Fruit fly (Drosophila melanogaster) whole organism, embryonic: ENCODE data around the gene CG6168.

Experiments
- Antp ChIP-seq: fragments of 200-800 bp; sonication (Bioruptor generic); optimal IDR thresholded peaks from 3 replicates; lab custom pipeline; 2016; ENCODE audit warnings: missing biosample characterization, missing genetic modification characterization
- CG10462 ChIP-seq: fragments of 200-800 bp; sonication (Bioruptor generic); optimal IDR thresholded peaks from 2 replicates; lab custom pipeline; 2016; ENCODE audit warnings: missing biosample characterization, missing genetic modification characterization
- CG10543 ChIP-seq: fragments of 200-800 bp; sonication (Bioruptor generic); optimal IDR thresholded peaks from 3 replicates; lab custom pipeline; 2017; ENCODE audit warnings: missing biosample characterization, mild to moderate bottlenecking, missing genetic modification characterization, moderate library complexity
- CG11696 ChIP-seq: fragments of 200-800 bp; sonication (Bioruptor generic); IDR thresholded peaks from 2 replicates; pipeline ENCODE4 v1.3.6; 2022; ENCODE audit warnings: missing biosample characterization, missing genetic modification characterization
- CG11723 ChIP-seq: fragments of 200-800 bp; sonication (Bioruptor generic); optimal IDR thresholded peaks from 2 replicates; lab custom pipeline; 2017; ENCODE audit warnings: missing biosample characterization, mild to moderate bottlenecking, missing genetic modification characterization
- CG12155 ChIP-seq: fragments of 200-800 bp; sonication (Bioruptor generic); optimal IDR thresholded peaks from 3 replicates; lab custom pipeline; 2016; ENCODE audit warnings: missing biosample characterization, missing genetic modification characterization
- CG15479 ChIP-seq: fragments of 200-800 bp; sonication (Bioruptor generic); optimal IDR thresholded peaks from 3 replicates; lab custom pipeline; 2019; ENCODE audit warnings: missing biosample characterization, mild to moderate bottlenecking, missing genetic modification characterization, moderate library complexity
- CG15696 ChIP-seq: fragments of 200-800 bp; sonication (Bioruptor generic); optimal IDR thresholded peaks from 2 replicates; lab custom pipeline; 2019; ENCODE audit warnings: missing biosample characterization, mild to moderate bottlenecking, missing genetic modification characterization, moderate library complexity
- CG30403 ChIP-seq: fragments of 200-800 bp; sonication (Bioruptor generic); optimal IDR thresholded peaks from 3 replicates; lab custom pipeline; 2016; ENCODE audit warnings: missing biosample characterization, missing genetic modification characterization
- CG3847 ChIP-seq: fragments of 200-800 bp; sonication (Bioruptor generic); IDR thresholded peaks from 2 replicates; pipeline ENCODE4 v1.3.6; 2022; ENCODE audit warnings: missing biosample characterization, missing genetic modification characterization
- CG4282 ChIP-seq: fragments of 200-800 bp; sonication (Bioruptor generic); optimal IDR thresholded peaks from 2 replicates; lab custom pipeline; 2016; ENCODE audit warnings: missing biosample characterization, missing genetic modification characterization
- CG4328 ChIP-seq: fragments of 200-800 bp; sonication (Bioruptor generic); optimal IDR thresholded peaks from 3 replicates; lab custom pipeline; 2017; ENCODE audit warnings: missing biosample characterization, missing genetic modification reagents, missing genetic modification characterization
- CG4360 ChIP-seq: fragments of 200-800 bp; sonication (Bioruptor generic); IDR thresholded peaks from 2 replicates; pipeline ENCODE4 v1.3.6; 2022; ENCODE audit warnings: missing biosample characterization, missing genetic modification characterization
- CG4854 ChIP-seq: fragments of 200-800 bp; sonication (Bioruptor generic); optimal IDR thresholded peaks from 2 replicates; lab custom pipeline; 2016; ENCODE audit warnings: missing biosample characterization, missing genetic modification characterization, inconsistent platforms
- CG6765 ChIP-seq: fragments of 200-800 bp; sonication (Bioruptor generic); optimal IDR thresholded peaks from 3 replicates; lab custom pipeline; 2017; ENCODE audit warnings: missing biosample characterization, mild to moderate bottlenecking, missing genetic modification characterization
- CG7987 ChIP-seq: fragments of 200-800 bp; sonication (Bioruptor generic); optimal IDR thresholded peaks from 2 replicates; lab custom pipeline; 2018; ENCODE audit warnings: missing biosample characterization, mild to moderate bottlenecking, missing genetic modification characterization, moderate library complexity
- CG8924 ChIP-seq: fragments of 200-800 bp; optimal IDR thresholded peaks from 3 replicates; lab custom pipeline; 2019; ENCODE audit warnings: missing biosample characterization, mild to moderate bottlenecking, missing genetic modification characterization, moderate library complexity
- CHES-1-like ChIP-seq: fragments of 200-800 bp; sonication (Bioruptor generic); optimal IDR thresholded peaks from 2 replicates; lab custom pipeline; 2016; ENCODE audit warnings: missing biosample characterization, missing genetic modification characterization
- HHEX ChIP-seq: fragments of 200-800 bp; sonication (Bioruptor generic); optimal IDR thresholded peaks from 3 replicates; lab custom pipeline; 2017; ENCODE audit warnings: missing biosample characterization, mild to moderate bottlenecking, missing genetic modification characterization, missing genetic modification reagents
- HmgD ChIP-seq: fragments of 200-800 bp; sonication (Bioruptor generic); optimal IDR thresholded peaks from 3 replicates; lab custom pipeline; 2016; ENCODE audit warnings: missing biosample characterization, missing genetic modification characterization
- Hr51 ChIP-seq, 2 experiments: fragments of 200-800 bp; sonication (Bioruptor generic); optimal IDR thresholded peaks; 2 replicates in 1 of 2; 3 replicates in 1 of 2; lab custom pipeline; 2016 to 2018; ENCODE audit warnings: missing biosample characterization in 2 of 2, missing genetic modification characterization in 2 of 2, mild to moderate bottlenecking in 1 of 2, moderate library complexity in 1 of 2
- Mrtf ChIP-seq: fragments of 200-800 bp; sonication (Bioruptor generic); IDR thresholded peaks from 3 replicates; pipeline ENCODE4 v1.3.6; 2022; ENCODE audit warnings: missing biosample characterization, missing genetic modification characterization
- Oli ChIP-seq: fragments of 200-800 bp; sonication (Bioruptor generic); optimal IDR thresholded peaks from 2 replicates; lab custom pipeline; 2018; ENCODE audit warnings: missing biosample characterization, mild to moderate bottlenecking, missing genetic modification characterization, moderate library complexity
- Opbp ChIP-seq: fragments of 200-800 bp; sonication (Bioruptor generic); IDR thresholded peaks from 3 replicates; pipeline ENCODE4 v1.3.6; 2022; ENCODE audit warnings: missing biosample characterization, missing genetic modification characterization; ENCODE audit not compliant: partially characterized antibody
- PHDP ChIP-seq: fragments of 200-800 bp; sonication (Bioruptor generic); optimal IDR thresholded peaks from 3 replicates; lab custom pipeline; 2018; ENCODE audit warnings: missing biosample characterization, mild to moderate bottlenecking, missing genetic modification characterization, moderate library complexity
- Sox100B ChIP-seq: fragments of 200-800 bp; sonication (Bioruptor generic); optimal IDR thresholded peaks from 3 replicates; lab custom pipeline; 2018; ENCODE audit warnings: missing biosample characterization, mild to moderate bottlenecking, missing genetic modification characterization
- Xbp1 ChIP-seq: fragments of 200-800 bp; sonication (Bioruptor generic); optimal IDR thresholded peaks from 3 replicates; lab custom pipeline; 2016; ENCODE audit warnings: missing biosample characterization, mild to moderate bottlenecking, missing genetic modification characterization
- Xrp1 ChIP-seq: fragments of 200-800 bp; sonication (Bioruptor generic); IDR thresholded peaks from 2 replicates; pipeline ENCODE4 v1.3.6; 2022; ENCODE audit warnings: missing biosample characterization, missing genetic modification characterization
- ab ChIP-seq: fragments of 200-800 bp; sonication (Bioruptor generic); optimal IDR thresholded peaks from 2 replicates; lab custom pipeline; 2016; ENCODE audit warnings: missing biosample characterization, missing genetic modification characterization
- al ChIP-seq: fragments of 200-800 bp; sonication (Bioruptor generic); IDR thresholded peaks from 2 replicates; pipeline ENCODE4 v1.3.6; 2022; ENCODE audit warnings: missing biosample characterization, missing genetic modification characterization
- bsh ChIP-seq, 2 experiments: fragments of 200-800 bp; sonication (Bioruptor generic); optimal IDR thresholded peaks; 2 replicates each; lab custom pipeline; 2017 to 2018; ENCODE audit warnings: mild to moderate bottlenecking in 2 of 2, missing biosample characterization in 2 of 2, missing genetic modification characterization in 2 of 2, moderate library complexity in 1 of 2
- caup ChIP-seq: fragments of 200-800 bp; sonication (Bioruptor generic); optimal IDR thresholded peaks from 3 replicates; lab custom pipeline; 2017; ENCODE audit warnings: missing biosample characterization, mild to moderate bottlenecking, missing genetic modification characterization, moderate library complexity; ENCODE audit not compliant: severe bottlenecking
- dati ChIP-seq: fragments of 200-800 bp; sonication (Bioruptor generic); IDR thresholded peaks from 2 replicates; pipeline ENCODE4 v1.3.6; 2022; ENCODE audit warnings: missing biosample characterization, missing genetic modification characterization
- ems ChIP-seq: fragments of 200-800 bp; sonication (Bioruptor generic); optimal IDR thresholded peaks from 3 replicates; lab custom pipeline; 2016; ENCODE audit warnings: missing biosample characterization, missing genetic modification characterization
- fd96Cb ChIP-seq: fragments of 200-800 bp; sonication (Bioruptor generic); optimal IDR thresholded peaks from 2 replicates; lab custom pipeline; 2018; ENCODE audit warnings: missing biosample characterization, mild to moderate bottlenecking, missing genetic modification characterization, moderate library complexity
- grau ChIP-seq: fragments of 200-800 bp; optimal IDR thresholded peaks from 3 replicates; lab custom pipeline; 2019; ENCODE audit warnings: missing biosample characterization, mild to moderate bottlenecking, missing genetic modification characterization, moderate library complexity
- kay ChIP-seq: fragments of 200-800 bp; sonication (Bioruptor generic); optimal IDR thresholded peaks from 2 replicates; lab custom pipeline; 2016; ENCODE audit warnings: missing biosample characterization, missing genetic modification characterization
- lilli ChIP-seq: fragments of 200-800 bp; sonication (Bioruptor generic); optimal IDR thresholded peaks from 3 replicates; lab custom pipeline; 2016; ENCODE audit warnings: missing biosample characterization, missing genetic modification characterization
- nmo ChIP-seq: fragments of 200-800 bp; sonication (Bioruptor generic); optimal IDR thresholded peaks from 2 replicates; lab custom pipeline; 2018; ENCODE audit warnings: missing biosample characterization, mild to moderate bottlenecking, missing genetic modification characterization, moderate library complexity
- pho ChIP-seq: fragments of 200-800 bp; sonication (Bioruptor generic); optimal IDR thresholded peaks from 2 replicates; lab custom pipeline; 2016; ENCODE audit warnings: missing biosample characterization, missing genetic modification characterization
- phol ChIP-seq: fragments of 200-800 bp; sonication (Bioruptor generic); optimal IDR thresholded peaks from 3 replicates; lab custom pipeline; 2018; ENCODE audit warnings: missing biosample characterization, mild to moderate bottlenecking, missing genetic modification characterization, moderate library complexity
- pzg ChIP-seq: fragments of 200-800 bp; sonication (Bioruptor generic); optimal IDR thresholded peaks from 3 replicates; lab custom pipeline; 2018; ENCODE audit warnings: missing biosample characterization, mild to moderate bottlenecking, missing genetic modification characterization, moderate library complexity
- ro ChIP-seq: fragments of 200-800 bp; sonication (Bioruptor generic); IDR thresholded peaks from 2 replicates; pipeline ENCODE4 v1.3.6; 2022; ENCODE audit warnings: missing biosample characterization, missing genetic modification characterization
- sens ChIP-seq: fragments of 200-800 bp; sonication (Bioruptor generic); peaks from one replicate; lab custom pipeline; 2016; ENCODE audit warnings: missing biosample characterization, missing genetic modification characterization
- so ChIP-seq: fragments of 200-800 bp; sonication (Bioruptor generic); IDR thresholded peaks from 3 replicates; pipeline ENCODE4 v1.3.6; 2022; ENCODE audit warnings: missing biosample characterization, missing genetic modification characterization
- stwl ChIP-seq: fragments of 200-800 bp; sonication (Bioruptor generic); optimal IDR thresholded peaks from 3 replicates; lab custom pipeline; 2018; ENCODE audit warnings: missing biosample characterization, mild to moderate bottlenecking, missing genetic modification characterization, moderate library complexity
- tio ChIP-seq: fragments of 200-800 bp; sonication (Bioruptor generic); optimal IDR thresholded peaks from 2 replicates; lab custom pipeline; 2017; ENCODE audit warnings: missing biosample characterization, missing genetic modification characterization, inconsistent platforms
- twi ChIP-seq: fragments of 200-800 bp; optimal IDR thresholded peaks from 2 replicates; lab custom pipeline; 2019; ENCODE audit warnings: missing biosample characterization, mild to moderate bottlenecking, missing genetic modification characterization, moderate library complexity
- zf30C ChIP-seq: fragments of 200-800 bp; sonication (Bioruptor generic); optimal IDR thresholded peaks from 3 replicates; lab custom pipeline; 2018; ENCODE audit warnings: missing biosample characterization, mild to moderate bottlenecking, missing genetic modification characterization

Gene CG6168

DNA sequence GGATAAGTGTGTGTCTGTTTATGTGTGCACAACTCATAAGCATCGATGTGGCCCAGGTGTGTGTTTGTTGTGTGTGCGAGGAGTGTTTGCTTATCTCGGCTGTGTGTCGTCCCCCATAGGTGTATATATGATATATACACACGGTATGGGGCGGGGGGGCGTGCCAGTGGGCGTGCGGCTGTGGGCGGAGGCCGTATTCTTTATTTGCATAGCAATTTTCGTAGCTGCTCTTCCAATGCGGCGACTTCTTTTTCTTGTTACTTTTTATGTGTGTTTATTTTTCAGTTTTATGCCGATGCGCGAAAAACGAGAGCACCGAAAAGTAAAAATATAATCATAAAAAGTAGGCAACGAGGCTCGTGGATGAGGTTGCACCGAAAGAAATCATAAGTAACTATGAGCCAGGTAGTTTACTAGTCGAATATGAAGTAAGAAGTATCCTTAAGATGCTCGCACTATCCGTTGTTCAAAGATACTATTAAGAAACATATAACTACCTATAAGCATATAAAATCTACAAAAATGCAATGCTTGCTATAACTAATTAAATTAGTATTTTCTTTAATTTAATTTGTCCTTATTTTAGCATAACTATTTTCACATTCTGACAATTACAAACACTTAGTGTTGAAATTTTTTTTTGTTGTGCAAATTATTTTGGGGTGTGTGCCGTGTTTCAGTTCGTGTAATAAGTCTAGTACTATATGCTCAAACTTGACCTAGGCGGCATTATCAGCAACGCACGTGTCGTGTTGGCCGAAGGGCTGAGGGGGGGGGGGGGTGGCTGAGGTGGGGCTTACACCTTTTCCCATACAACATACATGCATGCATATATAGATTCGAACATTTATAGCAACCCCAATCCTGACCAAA is 42.8 kb downstream of the CG6168 start (continued):
- TF ChIP-seq ro (GFP tag; lab: Robert Waterston, UW) (no peak), CG11696 (no peak), CG10543 (GFP tag; lab: Kevin White, UChicago) (peak; percentile 27), CG12155 (GFP tag; lab: Kevin White, UChicago) (peak; percentile 32), Mrtf (GFP tag; lab: Robert Waterston, UW) (0 out of 3 replicates have a peak, but pooled peaks have one; percentile 14), CG4854 (no peak), HHEX (GFP tag; lab: Kevin White, UChicago) (peak; percentile 3), CG4360 (GFP tag; lab: Robert Waterston, UW) (peak; percentile 46), dati (GFP tag; lab: Robert Waterston, UW) (peak; percentile 40; the same call in 1 of the 2 replicates), HmgD (GFP tag; lab: Kevin White, UChicago) (no peak), CG4328 (peak; percentile 10), bsh (GFP tag; optimal IDR thresholded peaks at IDR 0.05; lab: Kevin White, UChicago) (peak in 1 of 2 experiments; percentile 32), pzg (no peak), CG7987 (no peak), caup (GFP tag; lab: Kevin White, UChicago) (peak; percentile 44), Xbp1 (GFP tag; lab: Kevin White, UChicago) (peak; percentile 29), phol (tag; lab: Kevin White, UChicago) (peak; percentile 47), CG30403 (GFP tag; lab: Kevin White, UChicago) (peak; percentile 38), PHDP (tag; lab: Kevin White, UChicago) (peak; percentile 46), CG3847 (GFP tag; lab: Robert Waterston, UW) (peak; percentile 40; the same call in 1 of the 2 replicates), Hr51 (GFP tag; optimal IDR thresholded peaks at IDR 0.05; lab: Kevin White, UChicago) (peak in 1 of 2 experiments; percentile 71), ems (no peak), CG15696 (tag; lab: Kevin White, UChicago) (no peak), Sox100B (GFP tag; lab: Kevin White, UChicago) (no peak), CG11723 (GFP tag; lab: Kevin White, UChicago) (no peak), sens (peak; percentile 14), CG6765 (GFP tag; lab: Kevin White, UChicago) (no peak), tio (GFP tag; lab: Kevin White, UChicago) (peak; percentile 45), Opbp (GFP tag; lab: Robert Waterston, UW) (no peak), so (GFP tag; lab: Robert Waterston, UW) (peak; percentile 38; the same call in 1 of the 3 replicates), CHES-1-like (no peak), zf30C (GFP tag; lab: Kevin White, UChicago) (no peak), lilli (GFP tag; lab: Kevin White, UChicago) (peak; percentile 1), grau (tag; lab: Kevin White, UChicago) (peak; percentile 55)

DNA sequence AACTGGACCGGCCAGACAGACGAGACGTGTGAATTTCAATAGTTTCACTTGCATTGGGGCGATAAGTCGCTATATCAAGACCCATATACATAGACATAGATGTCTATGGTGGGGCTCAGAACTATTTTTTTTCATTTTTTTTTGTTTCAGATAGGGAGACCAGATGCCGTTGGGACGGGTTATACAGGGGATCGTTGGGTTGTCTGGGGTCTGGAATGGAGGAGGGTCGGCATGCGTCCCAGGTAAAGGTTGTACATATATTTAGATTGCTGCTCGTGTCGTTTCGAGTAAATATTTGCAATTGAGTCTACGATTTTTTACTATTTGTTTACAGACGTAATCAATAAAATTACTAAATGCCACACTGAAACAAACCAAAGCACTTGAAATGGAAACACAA is 45.5 kb downstream of the CG6168 start:
- TF ChIP-seq nmo (GFP tag; lab: Kevin White, UChicago) (no peak), CG15479 (GFP tag; lab: Kevin White, UChicago) (no peak), twi (tag; lab: Kevin White, UChicago) (peak; percentile 39), CG10462 (GFP tag; lab: Kevin White, UChicago) (no peak), CG15696 (tag; lab: Kevin White, UChicago) (peak; percentile 36), CG8924 (tag; lab: Kevin White, UChicago) (peak; percentile 4), Oli (tag; lab: Kevin White, UChicago) (peak; percentile 9), ab (GFP tag; lab: Kevin White, UChicago) (no peak), al (no peak), Antp (no peak), kay (GFP tag; lab: Kevin White, UChicago) (no peak), pho (GFP tag; lab: Kevin White, UChicago) (no peak), CG4282 (GFP tag; lab: Kevin White, UChicago) (no peak), fd96Cb (no peak), Xrp1 (GFP tag; lab: Robert Waterston, UW) (peak; percentile 32), stwl (tag; lab: Kevin White, UChicago) (no peak)
